Worm (Caenorhabditis elegans) whole organism, L2 larva: ENCODE data around the gene nhr-172.

ENCODE experiments used
- blmp-1 ChIP-seq: sonication (generic microtip); optimal IDR thresholded peaks from 2 replicates; lab custom pipeline; 2017; ENCODE audit warnings: missing genetic modification characterization, mild to moderate bottlenecking, missing compliant biosample characterization, antibody characterized with exemption, moderate library complexity; ENCODE audit not compliant: insufficient read depth
- ceh-16 ChIP-seq: fragments of 150-350 bp; optimal IDR thresholded peaks from 2 replicates; lab custom pipeline; 2014; ENCODE audit warnings: missing biosample characterization, missing genetic modification characterization
- elt-1 ChIP-seq: fragments of 150-350 bp; optimal IDR thresholded peaks from 2 replicates; lab custom pipeline; 2014; ENCODE audit warnings: missing biosample characterization, missing genetic modification characterization
- lin-39 ChIP-seq: fragments of 150-350 bp; optimal IDR thresholded peaks from 2 replicates; lab custom pipeline; 2014; ENCODE audit warnings: missing biosample characterization, missing genetic modification reagents, missing genetic modification characterization
- mab-5 ChIP-seq: fragments of 150-350 bp; optimal IDR thresholded peaks from 2 replicates; lab custom pipeline; 2014; ENCODE audit warnings: missing biosample characterization, missing genetic modification characterization
- nhr-11 ChIP-seq: fragments of 150-350 bp; optimal IDR thresholded peaks from 2 replicates; lab custom pipeline; 2014; ENCODE audit warnings: missing biosample characterization, missing genetic modification characterization
- nhr-12 ChIP-seq: fragments of 150-350 bp; optimal IDR thresholded peaks from 2 replicates; lab custom pipeline; 2014; ENCODE audit warnings: missing biosample characterization, missing genetic modification characterization
- snpc-4 ChIP-seq: fragments of 150-350 bp; optimal IDR thresholded peaks from 2 replicates; lab custom pipeline; 2014; ENCODE audit warnings: missing biosample characterization, missing genetic modification characterization
- unc-62 ChIP-seq: fragments of 150-350 bp; optimal IDR thresholded peaks from 2 replicates; lab custom pipeline; 2014; ENCODE audit warnings: missing biosample characterization, missing genetic modification reagents, missing genetic modification characterization

ce11 chrV:7529840-7530239, 21.0 kb downstream of the nhr-172 start, which contains the start of gene swt-2:
- TF ChIP-seq nhr-11 (tag; lab: Kevin White, UChicago) = no peak
- TF ChIP-seq nhr-12 (tag; lab: Kevin White, UChicago) = no peak
- no peak for TF ChIP-seq lin-39 (tag; lab: Kevin White, UChicago)
- TF ChIP-seq unc-62 (GFP tag; lab: Kevin White, UChicago) = no peak
- no peak for TF ChIP-seq mab-5
- TF ChIP-seq snpc-4 (tag; lab: Kevin White, UChicago) = no peak
- TF ChIP-seq ceh-16 (tag; lab: Kevin White, UChicago) = no peak
- TF ChIP-seq elt-1 (tag; lab: Kevin White, UChicago) = no peak
- no peak for TF ChIP-seq blmp-1 (tag; lab: Kevin White, UChicago)
